Worm (Caenorhabditis elegans) whole organism, mixed stage, embryonic: Measurements from ENCODE around the gene srw-89.

Source experiments
- M03D4.4 ChIP-seq: sonication (generic microtip); optimal IDR thresholded peaks from 2 replicates; lab custom pipeline; 2017; ENCODE audit warnings: mild to moderate bottlenecking, missing genetic modification characterization, missing compliant biosample characterization
- cnd-1 ChIP-seq: fragments of 200-800 bp; sonication (Bioruptor generic); optimal IDR thresholded peaks from 2 replicates; lab custom pipeline; 2018; ENCODE audit warnings: mild to moderate bottlenecking, missing genetic modification characterization, missing compliant biosample characterization
- drap-1 ChIP-seq: fragments of 200-800 bp; sonication (Bioruptor generic); optimal IDR thresholded peaks from 3 replicates; lab custom pipeline; 2018; ENCODE audit warnings: mild to moderate bottlenecking, missing genetic modification characterization, missing compliant biosample characterization
- lsy-2 ChIP-seq: fragments of 150-350 bp; optimal IDR thresholded peaks from 2 replicates; lab custom pipeline; 2014; ENCODE audit warnings: missing biosample characterization, missing genetic modification characterization
- sem-2 ChIP-seq: fragments of 200-800 bp; sonication (Bioruptor generic); optimal IDR thresholded peaks from 2 replicates; lab custom pipeline; 2018; ENCODE audit warnings: mild to moderate bottlenecking, missing genetic modification characterization, missing compliant biosample characterization
- sptf-1 ChIP-seq: sonication (generic microtip); optimal IDR thresholded peaks from 2 replicates; lab custom pipeline; 2017; ENCODE audit warnings: mild to moderate bottlenecking, missing genetic modification characterization, moderate library complexity, missing compliant biosample characterization
- zip-8 ChIP-seq: fragments of 150-350 bp; optimal IDR thresholded peaks from 2 replicates; lab custom pipeline; 2014; ENCODE audit warnings: missing biosample characterization, missing genetic modification characterization
- ztf-11 ChIP-seq: fragments of 150-350 bp; optimal IDR thresholded peaks from 2 replicates; lab custom pipeline; 2014; ENCODE audit warnings: missing biosample characterization, missing genetic modification characterization

Gene srw-89

DNA sequence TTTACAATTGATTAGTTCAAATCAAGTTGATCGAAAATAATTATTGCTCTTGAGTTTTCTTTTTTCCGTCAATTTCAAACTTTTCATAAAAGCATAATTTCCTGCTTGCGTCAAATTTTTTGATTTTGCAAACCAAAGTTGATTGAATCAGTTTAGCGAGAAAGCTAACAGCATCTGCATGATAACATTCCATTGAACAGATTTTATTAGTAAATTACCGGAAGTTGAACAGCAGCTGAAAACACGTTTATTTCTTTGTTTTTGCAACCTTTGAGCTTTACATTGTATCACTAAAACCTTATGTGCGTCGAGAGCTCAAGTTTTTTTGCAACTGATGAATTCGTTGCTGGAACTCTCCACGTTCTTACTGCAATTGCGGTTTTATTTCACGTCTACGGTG lies 30.7 kb downstream of the srw-89 start, which contains the start of gene srh-169:
TSS of gene srh-169 (plus strand) at position 301 of the 400 bp plus-strand sequence.
- TF ChIP-seq sptf-1 (tag; lab: Kevin White, UChicago) (no peak), cnd-1 (no peak)

DNA sequence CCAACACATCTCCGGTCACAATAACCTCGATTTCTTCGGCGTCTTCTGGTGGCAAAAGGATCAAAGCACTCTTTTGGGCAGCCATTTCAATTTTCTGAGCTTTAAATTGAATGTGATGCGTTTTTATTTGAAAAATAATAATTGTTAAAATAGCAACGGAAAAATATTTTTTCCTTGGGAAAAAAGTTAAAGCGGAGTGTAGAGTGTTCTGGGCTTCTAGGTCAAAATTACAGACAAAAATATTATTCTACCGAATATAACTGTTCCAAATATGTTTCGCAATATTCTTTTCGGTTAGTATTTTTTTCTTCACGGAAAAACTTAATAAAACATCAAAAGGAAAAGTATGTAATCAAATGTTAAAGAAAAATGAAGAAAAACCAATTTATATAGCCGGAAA lies 38.1 kb downstream of the srw-89 start, which contains the start of gene djr-1.2:
TSS of gene djr-1.2 (minus strand) at position 101 of the 400 bp plus-strand sequence.
- no peak for TF ChIP-seq zip-8 (tag; lab: Kevin White, UChicago)
- no peak for TF ChIP-seq ztf-11 (tag; lab: Kevin White, UChicago)
- TF ChIP-seq M03D4.4 (tag; lab: Kevin White, UChicago), result no peak

DNA sequence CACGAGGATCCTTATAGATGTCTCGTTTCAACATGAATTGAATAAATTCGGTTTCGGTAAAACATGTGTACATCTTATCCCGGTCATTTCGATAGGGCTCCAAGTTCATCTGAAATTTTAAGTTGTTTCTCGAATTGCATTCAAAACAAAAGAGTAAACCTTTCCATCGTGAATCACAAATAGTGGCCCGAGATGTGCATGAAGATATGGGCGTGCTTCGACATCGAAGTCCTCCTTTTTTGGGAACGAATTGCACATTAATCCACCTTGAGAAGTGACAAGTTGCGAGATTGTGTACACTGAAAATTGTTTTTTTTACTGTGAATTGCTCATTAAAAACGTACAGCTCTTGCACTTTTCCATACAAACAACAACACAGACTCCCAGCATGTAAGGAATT lies 39.3 kb downstream of the srw-89 start:
- no peak for TF ChIP-seq drap-1 (GFP tag; lab: Kevin White, UChicago)
- no peak for TF ChIP-seq zip-8 (tag; lab: Kevin White, UChicago)
- no peak for TF ChIP-seq sem-2 (GFP tag; lab: Kevin White, UChicago)

DNA sequence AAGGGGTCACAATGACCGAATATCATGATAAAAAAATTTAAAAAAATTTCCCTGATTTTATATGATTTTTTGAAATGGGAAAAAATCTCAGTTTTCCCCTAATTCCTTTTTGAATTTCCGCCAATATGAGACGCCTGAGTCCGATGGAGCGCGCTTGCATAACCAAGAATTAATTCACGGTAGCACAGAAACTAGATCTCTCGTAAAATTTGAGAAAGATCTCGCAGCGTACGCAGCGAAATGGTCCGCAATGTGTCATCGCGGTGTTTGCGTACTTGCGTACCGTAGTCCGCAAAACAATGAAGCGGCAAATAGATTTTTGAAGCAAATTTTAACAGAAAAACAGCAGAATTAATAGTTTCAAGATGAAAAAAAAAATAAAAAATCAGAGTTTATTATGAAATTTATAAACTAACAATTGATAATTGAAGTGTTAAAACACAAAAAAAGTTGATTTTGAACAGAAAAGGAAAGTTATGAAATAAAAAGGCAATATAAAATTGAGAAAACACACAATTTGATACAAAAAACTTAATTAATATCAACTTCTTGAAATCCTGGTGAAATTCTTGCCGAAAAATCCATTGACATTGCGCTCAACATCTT lies 46.8 kb downstream of the srw-89 start:
- TF ChIP-seq lsy-2 (tag; lab: Kevin White, UChicago), result peak; percentile 86
